Worm (Caenorhabditis elegans) whole organism, early embryonic: ENCODE measurements around the gene K12B6.11.

Experiments used
- ama-1 ChIP-seq: fragments of 150-350 bp; optimal IDR thresholded peaks from 2 replicates; lab custom pipeline; 2014
- ceh-13 ChIP-seq: fragments of 200-800 bp; sonication (Bioruptor generic); optimal IDR thresholded peaks from 2 replicates; lab custom pipeline; 2018; ENCODE audit warnings: mild to moderate bottlenecking, missing genetic modification characterization, missing compliant biosample characterization
- ceh-36 ChIP-seq: sonication (generic microtip); optimal IDR thresholded peaks from 2 replicates; lab custom pipeline; 2016; ENCODE audit warnings: missing genetic modification characterization, inconsistent platforms, missing compliant biosample characterization
- hmbx-1 ChIP-seq: sonication (generic microtip); optimal IDR thresholded peaks from 2 replicates; lab custom pipeline; 2016; ENCODE audit warnings: mild to moderate bottlenecking, missing genetic modification characterization, missing compliant biosample characterization
- hmg-4 ChIP-seq: fragments of 200-800 bp; sonication (Bioruptor generic); optimal IDR thresholded peaks from 2 replicates; lab custom pipeline; 2018; ENCODE audit warnings: mild to moderate bottlenecking, missing genetic modification characterization, missing compliant biosample characterization
- tbx-11 ChIP-seq: fragments of 200-800 bp; sonication (Bioruptor generic); IDR thresholded peaks from 2 replicates; pipeline ENCODE4 v1.3.6; 2022; ENCODE audit warnings: missing genetic modification characterization, missing compliant biosample characterization

DNA sequence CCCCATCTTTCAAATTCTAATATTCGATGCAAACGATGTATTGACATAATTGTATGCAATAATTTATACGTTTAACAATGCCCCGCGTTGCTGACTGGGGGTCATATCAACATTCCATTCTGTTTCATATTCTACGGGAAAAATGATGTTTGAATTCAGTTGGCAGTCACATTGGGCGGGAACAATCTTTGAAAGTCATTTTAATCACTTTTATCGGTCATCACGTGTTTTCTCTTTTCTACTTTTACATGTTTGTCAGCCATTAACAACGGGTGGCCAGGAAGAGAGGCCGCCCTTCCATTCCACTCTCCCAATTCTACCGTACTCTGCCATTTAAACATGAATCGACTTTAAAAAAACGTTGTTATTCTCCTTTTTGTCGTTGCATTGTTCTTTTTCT lies 40.0 kb upstream of the K12B6.11 start:
- TF ChIP-seq hmbx-1 (tag; lab: Kevin White, UChicago) (no peak), hmg-4 (GFP tag; lab: Kevin White, UChicago) (no peak), ceh-13 (GFP tag; lab: Kevin White, UChicago) (no peak), tbx-11 (GFP tag; lab: Robert Waterston, UW) (no peak), ama-1 (lab: Kevin White, UChicago) (no peak), ceh-36 (no peak)
